Fruit fly (Drosophila melanogaster): Measurements from ENCODE around the gene CG5921.

Gene CG5921

dm6 chrX:6024638-6025037 lies 26.0 kb upstream of the CG5921 start (continued):
- TF ChIP-seq Hr39 (GFP tag; optimal IDR thresholded peaks at IDR 0.05), result peak; percentile 78
- no peak for TF ChIP-seq CG8119 (GFP tag; IDR thresholded peaks at IDR 0.05)
- TF ChIP-seq vri (GFP tag; optimal IDR thresholded peaks at IDR 0.05), result peak; percentile 59
- TF ChIP-seq Eip75B (GFP tag; optimal IDR thresholded peaks at IDR 0.05), result peak; percentile 44
- TF ChIP-seq Hr4 (GFP tag; optimal IDR thresholded peaks at IDR 0.05), result no peak
- peak; percentile 45 for TF ChIP-seq Sox15 (GFP tag; optimal IDR thresholded peaks at IDR 0.05)
- TF ChIP-seq cyc (GFP tag; optimal IDR thresholded peaks at IDR 0.05), result peak; percentile 77
- peak; percentile 59 for TF ChIP-seq Ets96B (tag; optimal IDR thresholded peaks at IDR 0.05)
- peak; percentile 59 for TF ChIP-seq CG1621 (tag; optimal IDR thresholded peaks at IDR 0.05)
- peak in 1 of 2 experiments; percentile 66 for TF ChIP-seq ss (GFP tag; optimal IDR thresholded peaks at IDR 0.05)
- peak; percentile 67 for TF ChIP-seq CG10669 (GFP tag; optimal IDR thresholded peaks at IDR 0.05)

DNA sequence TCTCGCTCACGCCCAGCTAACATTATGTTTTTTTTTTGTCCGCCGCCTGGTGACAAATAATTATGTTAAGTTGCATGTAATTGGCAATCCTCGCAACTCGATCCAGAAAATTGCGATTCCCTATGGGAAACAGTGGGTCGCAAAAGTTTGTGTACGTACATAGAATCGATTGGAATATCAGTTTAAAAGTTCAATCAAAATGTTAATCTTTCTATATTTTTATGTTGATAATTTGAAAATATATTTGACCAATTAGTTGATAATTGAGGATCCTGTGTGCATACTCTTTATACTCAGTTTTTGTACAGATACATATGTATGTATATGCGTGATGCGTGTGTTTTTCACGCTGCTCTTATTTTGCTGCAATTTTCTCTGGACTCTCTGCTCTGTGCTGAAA lies 22.8 kb upstream of the CG5921 start:
- TF ChIP-seq CG34406 (GFP tag; optimal IDR thresholded peaks at IDR 0.05) (peak; percentile 40), CG11294 (GFP tag; IDR thresholded peaks at IDR 0.05) (peak; percentile 55), cyc (GFP tag; optimal IDR thresholded peaks at IDR 0.05) (peak; percentile 34), Sox14 (GFP tag; optimal IDR thresholded peaks at IDR 0.05) (peak; percentile 49), CG6276 (GFP tag; optimal IDR thresholded peaks at IDR 0.05) (no peak), Ets21C (GFP tag; optimal IDR thresholded peaks at IDR 0.05) (no peak), CG11762 (GFP tag; optimal IDR thresholded peaks at IDR 0.05; ENCODE audit: insufficient read depth) (peak; percentile 29), spab (GFP tag; optimal IDR thresholded peaks at IDR 0.05) (peak; percentile 47), CG16779 (tag; optimal IDR thresholded peaks at IDR 0.05) (peak; percentile 12), Sox102F (GFP tag; optimal IDR thresholded peaks at IDR 0.05) (peak; percentile 25), Hr38 (GFP tag; optimal IDR thresholded peaks at IDR 0.05) (no peak), CG31627 (GFP tag; optimal IDR thresholded peaks at IDR 0.05) (no peak), CG9139 (GFP tag; optimal IDR thresholded peaks at IDR 0.05) (peak; percentile 21), Gug (GFP tag; IDR thresholded peaks at IDR 0.05) (peak; percentile 82), CG8319 (GFP tag; optimal IDR thresholded peaks at IDR 0.05) (peak; percentile 3), CG3032 (tag; optimal IDR thresholded peaks at IDR 0.05) (peak; percentile 76), CG4318 (GFP tag; optimal IDR thresholded peaks at IDR 0.05) (no peak), eg (GFP tag; IDR thresholded peaks at IDR 0.05) (peak; percentile 70), Eip93F (GFP tag; optimal IDR thresholded peaks at IDR 0.05) (no peak), CG1621 (tag; optimal IDR thresholded peaks at IDR 0.05) (peak; percentile 43), CG32006 (GFP tag; optimal IDR thresholded peaks at IDR 0.05) (peak; percentile 38), fd59A (GFP tag; optimal IDR thresholded peaks at IDR 0.05) (peak; percentile 4), Smox (GFP tag; optimal IDR thresholded peaks at IDR 0.05) (peak; percentile 16), CG8632 (GFP tag; optimal IDR thresholded peaks at IDR 0.05) (peak; percentile 24), Sox15 (GFP tag; optimal IDR thresholded peaks at IDR 0.05) (no peak), CG6792 (GFP tag; optimal IDR thresholded peaks at IDR 0.05) (peak; percentile 23), CG6163 (GFP tag; IDR thresholded peaks at IDR 0.05) (peak; percentile 82), dsx (GFP tag; optimal IDR thresholded peaks at IDR 0.05; ENCODE audit: poor library complexity, severe bottlenecking) (peak; percentile 73), Eip75B (GFP tag; optimal IDR thresholded peaks at IDR 0.05) (peak; percentile 64), achi (GFP tag; optimal IDR thresholded peaks at IDR 0.05) (peak; percentile 67), acj6 (GFP tag; optimal IDR thresholded peaks at IDR 0.05) (peak; percentile 48), CG10669 (GFP tag; optimal IDR thresholded peaks at IDR 0.05) (peak; percentile 63), esn (GFP tag; optimal IDR thresholded peaks at IDR 0.05) (peak; percentile 47), CG11902 (GFP tag; optimal IDR thresholded peaks at IDR 0.05) (peak; percentile 5), CG3919 (GFP tag; optimal IDR thresholded peaks at IDR 0.05) (peak; percentile 60), dac (GFP tag; optimal IDR thresholded peaks at IDR 0.05) (no peak), CG10631 (GFP tag; optimal IDR thresholded peaks at IDR 0.05) (peak; percentile 46), fkh (GFP tag; optimal IDR thresholded peaks at IDR 0.05) (no peak), vri (GFP tag; optimal IDR thresholded peaks at IDR 0.05) (no peak), CG6808 (GFP tag; optimal IDR thresholded peaks at IDR 0.05) (peak; percentile 67), salr (GFP tag; optimal IDR thresholded peaks at IDR 0.05) (peak in 1 of 2 experiments; percentile 31), CG7368 (GFP tag; optimal IDR thresholded peaks at IDR 0.05) (peak; percentile 29), Hr39 (GFP tag; optimal IDR thresholded peaks at IDR 0.05) (peak; percentile 14), fd85E (GFP tag; optimal IDR thresholded peaks at IDR 0.05) (no peak), Lpt (GFP tag; optimal IDR thresholded peaks at IDR 0.05) (peak; percentile 7)
